Worm (Caenorhabditis elegans): ENCODE data around the gene gtf-2H5.

DNA sequence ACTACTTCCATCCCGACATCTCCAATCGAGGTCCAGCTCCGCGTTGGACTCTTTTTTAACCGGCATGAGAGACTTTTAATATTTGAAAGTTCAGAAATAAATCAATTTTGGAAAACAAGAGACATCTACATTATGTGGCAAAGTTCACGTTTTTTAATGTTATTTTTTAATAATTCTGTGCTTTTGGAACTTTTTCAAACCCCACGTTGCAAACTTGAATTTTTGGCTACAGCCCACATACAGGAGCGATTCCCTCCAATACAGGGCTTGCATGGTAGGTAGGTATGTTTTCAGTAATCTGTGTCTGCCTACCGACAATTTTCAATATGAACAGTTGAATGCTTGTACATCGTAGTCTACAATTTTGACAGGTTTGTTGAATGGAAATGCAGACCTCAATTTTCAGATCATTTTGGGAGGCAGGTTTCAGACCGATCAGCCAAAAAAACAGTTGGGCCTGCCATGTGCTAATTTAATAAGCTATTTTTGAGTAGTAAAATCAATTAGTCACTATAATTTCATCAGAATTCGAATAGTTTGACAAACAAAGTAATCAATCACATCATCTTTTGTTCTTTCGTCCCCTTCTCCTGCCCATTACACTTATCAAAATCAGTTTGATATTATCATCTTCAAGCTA is 28.2 kb upstream of the gtf-2H5 start, which contains the start of the genes Y55B1AR.4 and ttr-7:
- TF ChIP-seq ham-2 (GFP tag; optimal IDR thresholded peaks at IDR 0.05) (no peak), pha-4 (tag; optimal IDR thresholded peaks at IDR 0.05) (no peak), unc-39 (tag; optimal IDR thresholded peaks at IDR 0.05) (no peak)
